Fruit fly (Drosophila melanogaster): ENCODE data around the gene CG14540.

The CG14540 gene

dm6 chr3R:26007964-26008868 is 49.1 kb downstream of the CG14540 start (continued):
- TF ChIP-seq Lpt (GFP tag; optimal IDR thresholded peaks at IDR 0.05), result no peak
- TF ChIP-seq Sin3A (optimal IDR thresholded peaks at IDR 0.05), result no peak
- no peak for TF ChIP-seq scrt (GFP tag; optimal IDR thresholded peaks at IDR 0.05)
- TF ChIP-seq cg (GFP tag; optimal IDR thresholded peaks at IDR 0.05), result peak; percentile 54
- no peak for TF ChIP-seq CG6254 (GFP tag; optimal IDR thresholded peaks at IDR 0.05)
- no peak for TF ChIP-seq zf30C (GFP tag; optimal IDR thresholded peaks at IDR 0.05)
- no peak for TF ChIP-seq zen (tag; optimal IDR thresholded peaks at IDR 0.05)
- TF ChIP-seq croc (GFP tag; conservative IDR thresholded peaks at IDR 0.05), result no peak
- TF ChIP-seq Rfx (GFP tag; IDR thresholded peaks at IDR 0.05), result no peak
- TF ChIP-seq Neu2 (GFP tag; optimal IDR thresholded peaks at IDR 0.05; ENCODE audit: borderline replicate concordance), result no peak
- no peak for TF ChIP-seq CG1602 (GFP tag; optimal IDR thresholded peaks at IDR 0.05)
- TF ChIP-seq CG9817 (tag; optimal IDR thresholded peaks at IDR 0.05), result no peak
- TF ChIP-seq da (GFP tag; optimal IDR thresholded peaks at IDR 0.05), result no peak
- peak; percentile 56 for TF ChIP-seq oc (tag; optimal IDR thresholded peaks at IDR 0.05)
- TF ChIP-seq CG31224 (GFP tag; IDR thresholded peaks at IDR 0.05), result 0 out of 2 replicates have a peak, but pooled peaks have one; percentile 24
- no peak for TF ChIP-seq CG4820 (GFP tag; optimal IDR thresholded peaks at IDR 0.05)
- peak; percentile 69 for TF ChIP-seq kni (GFP tag; optimal IDR thresholded peaks at IDR 0.05)
- no peak for TF ChIP-seq CG11085 (GFP tag; IDR thresholded peaks at IDR 0.05)
- TF ChIP-seq HLH4C (GFP tag; IDR thresholded peaks at IDR 0.05; ENCODE audit: partially characterized antibody), result no peak
- TF ChIP-seq CG2120 (GFP tag; optimal IDR thresholded peaks at IDR 0.05), result no peak
- no peak for TF ChIP-seq CG16863 (GFP tag; optimal IDR thresholded peaks at IDR 0.05)
- TF ChIP-seq CG7786 (GFP tag; optimal IDR thresholded peaks at IDR 0.05), result no peak
- TF ChIP-seq CG9932 (GFP tag; IDR thresholded peaks at IDR 0.05), result peak; percentile 18
- no peak for TF ChIP-seq CG3065 (GFP tag; optimal IDR thresholded peaks at IDR 0.05)
- TF ChIP-seq lov (optimal IDR thresholded peaks at IDR 0.05), result no peak
- TF ChIP-seq lov (GFP tag; IDR thresholded peaks at IDR 0.05), result no peak
- no peak for TF ChIP-seq luna (GFP tag; optimal IDR thresholded peaks at IDR 0.05)
- TF ChIP-seq D19B (GFP tag; optimal IDR thresholded peaks at IDR 0.05), result no peak
- TF ChIP-seq CG8359 (GFP tag; optimal IDR thresholded peaks at IDR 0.05; ENCODE audit: borderline replicate concordance), result no peak
- no peak for TF ChIP-seq CG3847 (GFP tag; IDR thresholded peaks at IDR 0.05)
- TF ChIP-seq CG32532 (GFP tag; IDR thresholded peaks at IDR 0.05), result peak; percentile 33; the same call in 1 of the 2 replicates
- no peak for TF ChIP-seq sna (GFP tag; IDR thresholded peaks at IDR 0.05; ENCODE audit: partially characterized antibody)
- TF ChIP-seq CG10209 (GFP tag; optimal IDR thresholded peaks at IDR 0.05), result no peak
- no peak for TF ChIP-seq Trl (optimal IDR thresholded peaks at IDR 0.05)
- TF ChIP-seq Trl (GFP tag; optimal IDR thresholded peaks at IDR 0.05), result no peak
- TF ChIP-seq Adf1 (GFP tag; IDR thresholded peaks at IDR 0.05), result peak; percentile 41
- no peak for TF ChIP-seq Mad (GFP tag; optimal IDR thresholded peaks at IDR 0.05)
- TF ChIP-seq GATAe (GFP tag; conservative IDR thresholded peaks at IDR 0.05), result no peak
- peak; percentile 83 for TF ChIP-seq CG13894 (tag; optimal IDR thresholded peaks at IDR 0.05)
- no peak; the same call in 2 of the 3 replicates for TF ChIP-seq tgo (GFP tag; IDR thresholded peaks at IDR 0.05)
- TF ChIP-seq mirr (GFP tag; optimal IDR thresholded peaks at IDR 0.05), result peak; percentile 58
- TF ChIP-seq tup (GFP tag; optimal IDR thresholded peaks at IDR 0.05), result no peak
- peak; percentile 82 for TF ChIP-seq pros (GFP tag; optimal IDR thresholded peaks at IDR 0.05)
- TF ChIP-seq Nf-YB (GFP tag; optimal IDR thresholded peaks at IDR 0.05), result no peak
- 0 out of 3 replicates have a peak, but pooled peaks have one; percentile 17 for TF ChIP-seq Opbp (GFP tag; IDR thresholded peaks at IDR 0.05; ENCODE audit: partially characterized antibody)
- peak; percentile 91 for TF ChIP-seq CG10543 (GFP tag; optimal IDR thresholded peaks at IDR 0.05)
- 0 out of 2 replicates have a peak, but pooled peaks have one; percentile 26 for TF ChIP-seq CG32772 (GFP tag; IDR thresholded peaks at IDR 0.05)
- TF ChIP-seq caup (GFP tag; optimal IDR thresholded peaks at IDR 0.05; ENCODE audit: severe bottlenecking), result no peak
- TF ChIP-seq CG9215 (GFP tag; IDR thresholded peaks at IDR 0.05), result no peak
